Fruit fly (Drosophila melanogaster) whole organism, embryonic: ENCODE measurements around the gene CG6067.

Source experiments
- Bdp1 ChIP-seq: fragments of 200-800 bp; sonication (Bioruptor generic); optimal IDR thresholded peaks from 3 replicates; lab custom pipeline; 2016; ENCODE audit warnings: missing biosample characterization, missing genetic modification characterization
- CG11398 ChIP-seq: fragments of 200-800 bp; sonication (Bioruptor generic); optimal IDR thresholded peaks from 2 replicates; lab custom pipeline; 2016; ENCODE audit warnings: missing biosample characterization, missing genetic modification characterization
- CG13624 ChIP-seq: fragments of 200-800 bp; sonication (Bioruptor generic); optimal IDR thresholded peaks from 2 replicates; lab custom pipeline; 2016; ENCODE audit warnings: missing biosample characterization, missing genetic modification characterization
- CG14014 ChIP-seq: fragments of 200-800 bp; sonication (Bioruptor generic); IDR thresholded peaks from 2 replicates; pipeline ENCODE4 v1.3.6; 2022; ENCODE audit warnings: missing biosample characterization, missing genetic modification characterization
- CG16813 ChIP-seq: fragments of 200-800 bp; sonication (Bioruptor generic); IDR thresholded peaks from 3 replicates; pipeline ENCODE4 v1.3.6; 2022; ENCODE audit warnings: missing biosample characterization, missing genetic modification characterization; ENCODE audit not compliant: partially characterized antibody
- CG1832 ChIP-seq: fragments of 200-800 bp; sonication (Bioruptor generic); optimal IDR thresholded peaks from 2 replicates; lab custom pipeline; 2017; ENCODE audit warnings: missing biosample characterization, mild to moderate bottlenecking, missing genetic modification characterization, inconsistent platforms
- CG30020 ChIP-seq: fragments of 200-800 bp; optimal IDR thresholded peaks from 2 replicates; lab custom pipeline; 2019; ENCODE audit warnings: missing biosample characterization, mild to moderate bottlenecking, missing genetic modification characterization, moderate library complexity
- CG31365 ChIP-seq: fragments of 200-800 bp; sonication (Bioruptor generic); optimal IDR thresholded peaks from 2 replicates; lab custom pipeline; 2018; ENCODE audit warnings: missing biosample characterization, mild to moderate bottlenecking, missing genetic modification characterization
- CG33213 ChIP-seq: fragments of 200-800 bp; sonication (Bioruptor generic); optimal IDR thresholded peaks from 3 replicates; lab custom pipeline; 2016; ENCODE audit warnings: missing biosample characterization, missing genetic modification characterization
- CG3726 ChIP-seq: fragments of 200-800 bp; sonication (Bioruptor generic); IDR thresholded peaks from 3 replicates; pipeline ENCODE4, ENCODE4 v1.3.6; 2022; ENCODE audit warnings: missing biosample characterization, missing genetic modification characterization
- CG4707 ChIP-seq: fragments of 200-800 bp; sonication (Bioruptor generic); optimal IDR thresholded peaks from 2 replicates; lab custom pipeline; 2018; ENCODE audit warnings: missing biosample characterization, mild to moderate bottlenecking, missing genetic modification characterization, moderate library complexity
- CG7271 ChIP-seq: fragments of 200-800 bp; sonication (Bioruptor generic); optimal IDR thresholded peaks from 2 replicates; lab custom pipeline; 2018; ENCODE audit warnings: missing biosample characterization, mild to moderate bottlenecking, missing genetic modification characterization, moderate library complexity
- CG9437 ChIP-seq: fragments of 200-800 bp; sonication (Bioruptor generic); optimal IDR thresholded peaks from 2 replicates; lab custom pipeline; 2018; ENCODE audit warnings: missing biosample characterization, mild to moderate bottlenecking, missing genetic modification characterization
- CG9609 ChIP-seq: fragments of 200-800 bp; sonication (Bioruptor generic); optimal IDR thresholded peaks from 3 replicates; lab custom pipeline; 2016; ENCODE audit warnings: missing biosample characterization, missing genetic modification characterization
- Drgx ChIP-seq: fragments of 200-800 bp; sonication (Bioruptor generic); IDR thresholded peaks from 2 replicates; pipeline ENCODE4 v1.3.6; 2022; ENCODE audit warnings: missing biosample characterization, missing genetic modification characterization
- Hand ChIP-seq: fragments of 200-800 bp; sonication (Bioruptor generic); optimal IDR thresholded peaks from 2 replicates; lab custom pipeline; 2017; ENCODE audit warnings: mild to moderate bottlenecking, missing biosample characterization, missing genetic modification reagents, missing genetic modification characterization
- Hr3 ChIP-seq: fragments of 200-800 bp; sonication (Bioruptor generic); optimal IDR thresholded peaks from 3 replicates; lab custom pipeline; 2016; ENCODE audit warnings: missing biosample characterization, missing genetic modification characterization
- Hr51 ChIP-seq, 2 experiments: fragments of 200-800 bp; sonication (Bioruptor generic); optimal IDR thresholded peaks; 2 replicates in 1 of 2; 3 replicates in 1 of 2; lab custom pipeline; 2016 to 2018; ENCODE audit warnings: missing biosample characterization in 2 of 2, missing genetic modification characterization in 2 of 2, mild to moderate bottlenecking in 1 of 2, moderate library complexity in 1 of 2
- Hsf ChIP-seq: fragments of 200-800 bp; sonication (Bioruptor generic); optimal IDR thresholded peaks from 3 replicates; lab custom pipeline; 2016; ENCODE audit warnings: missing biosample characterization, missing genetic modification characterization
- NFAT ChIP-seq: fragments of 200-800 bp; sonication (Bioruptor generic); IDR thresholded peaks from 2 replicates; pipeline ENCODE4 v1.3.6; 2022; ENCODE audit warnings: missing biosample characterization, missing genetic modification characterization
- NK7.1 ChIP-seq: fragments of 200-800 bp; sonication (Bioruptor generic); optimal IDR thresholded peaks from 3 replicates; lab custom pipeline; 2016; ENCODE audit warnings: missing biosample characterization, missing genetic modification characterization
- Nf-YB ChIP-seq: fragments of 200-800 bp; sonication (Bioruptor generic); optimal IDR thresholded peaks from 3 replicates; lab custom pipeline; 2019; ENCODE audit warnings: missing biosample characterization, mild to moderate bottlenecking, missing genetic modification characterization, moderate library complexity
- Side ChIP-seq: fragments of 200-800 bp; sonication (Bioruptor generic); optimal IDR thresholded peaks from 2 replicates; lab custom pipeline; 2016; ENCODE audit warnings: missing biosample characterization, missing genetic modification characterization
- Sox102F ChIP-seq: fragments of 200-800 bp; sonication (Bioruptor generic); optimal IDR thresholded peaks from 2 replicates; lab custom pipeline; 2018; ENCODE audit warnings: missing biosample characterization, mild to moderate bottlenecking, missing genetic modification characterization, moderate library complexity
- Sry-δ ChIP-seq: fragments of 200-800 bp; sonication (Bioruptor generic); optimal IDR thresholded peaks from 2 replicates; lab custom pipeline; 2016; ENCODE audit warnings: missing biosample characterization, missing genetic modification characterization
- Ssrp ChIP-seq: fragments of 200-800 bp; sonication (Bioruptor generic); optimal IDR thresholded peaks from 2 replicates; lab custom pipeline; 2018; ENCODE audit warnings: missing biosample characterization, mild to moderate bottlenecking, missing genetic modification characterization, moderate library complexity
- Xrp1 ChIP-seq: fragments of 200-800 bp; sonication (Bioruptor generic); IDR thresholded peaks from 2 replicates; pipeline ENCODE4 v1.3.6; 2022; ENCODE audit warnings: missing biosample characterization, missing genetic modification characterization
- amos ChIP-seq: fragments of 200-800 bp; sonication (Bioruptor generic); IDR thresholded peaks from 2 replicates; pipeline ENCODE4 v1.3.6; 2022; ENCODE audit warnings: missing biosample characterization, missing genetic modification characterization; ENCODE audit not compliant: partially characterized antibody
- chinmo ChIP-seq: fragments of 200-800 bp; sonication (Bioruptor generic); IDR thresholded peaks from 4 replicates; pipeline ENCODE4 v1.3.6; 2022; ENCODE audit warnings: missing biosample characterization, missing genetic modification characterization; ENCODE audit not compliant: partially characterized antibody
- croc ChIP-seq: fragments of 200-800 bp; sonication (Bioruptor generic); conservative IDR thresholded peaks from 3 replicates; pipeline ENCODE4 v1.3.6; 2022; ENCODE audit warnings: missing biosample characterization, missing genetic modification characterization
- disco-r ChIP-seq: fragments of 200-800 bp; sonication (Bioruptor generic); optimal IDR thresholded peaks from 2 replicates; lab custom pipeline; 2016; ENCODE audit warnings: missing biosample characterization, missing genetic modification characterization
- dmrt99B ChIP-seq: fragments of 200-800 bp; sonication (Bioruptor generic); optimal IDR thresholded peaks from 2 replicates; lab custom pipeline; 2018; ENCODE audit warnings: missing biosample characterization, mild to moderate bottlenecking, missing genetic modification characterization, moderate library complexity
- gcm2 ChIP-seq: fragments of 200-800 bp; sonication (Bioruptor generic); optimal IDR thresholded peaks from 2 replicates; lab custom pipeline; 2016; ENCODE audit warnings: missing biosample characterization, missing genetic modification characterization
- hb ChIP-seq: fragments of 200-800 bp; sonication (Bioruptor generic); IDR thresholded peaks from 3 replicates; pipeline ENCODE4 v1.3.6; 2022; ENCODE audit warnings: missing biosample characterization, missing genetic modification characterization; ENCODE audit not compliant: partially characterized antibody
- inv ChIP-seq: fragments of 200-800 bp; sonication (Bioruptor generic); IDR thresholded peaks from 2 replicates; pipeline ENCODE4 v1.3.6; 2022; ENCODE audit warnings: missing biosample characterization, missing genetic modification characterization; ENCODE audit not compliant: partially characterized antibody
- nom ChIP-seq: fragments of 200-800 bp; sonication (Bioruptor generic); optimal IDR thresholded peaks from 2 replicates; lab custom pipeline; 2017; ENCODE audit warnings: missing biosample characterization, missing genetic modification characterization, mild to moderate bottlenecking, moderate library complexity, missing genetic modification reagents
- pnt ChIP-seq: fragments of 200-800 bp; sonication (Bioruptor generic); optimal IDR thresholded peaks from 3 replicates; lab custom pipeline; 2016; ENCODE audit warnings: missing biosample characterization, missing genetic modification characterization
- seq ChIP-seq: fragments of 200-800 bp; sonication (Bioruptor generic); IDR thresholded peaks from 2 replicates; pipeline ENCODE4 v1.3.6; 2022; ENCODE audit warnings: missing biosample characterization, missing genetic modification characterization
- sisA ChIP-seq: fragments of 200-800 bp; sonication (Bioruptor generic); IDR thresholded peaks from 2 replicates; pipeline ENCODE4 v1.3.6; 2022; ENCODE audit warnings: missing biosample characterization, missing genetic modification characterization
- sna ChIP-seq: fragments of 200-800 bp; sonication (Bioruptor generic); IDR thresholded peaks from 2 replicates; pipeline ENCODE4 v1.3.6; 2022; ENCODE audit warnings: missing biosample characterization, missing genetic modification characterization; ENCODE audit not compliant: partially characterized antibody
- so ChIP-seq: fragments of 200-800 bp; sonication (Bioruptor generic); IDR thresholded peaks from 3 replicates; pipeline ENCODE4 v1.3.6; 2022; ENCODE audit warnings: missing biosample characterization, missing genetic modification characterization
- sqz ChIP-seq: fragments of 200-800 bp; sonication (Bioruptor generic); optimal IDR thresholded peaks from 3 replicates; lab custom pipeline; 2018; ENCODE audit warnings: missing biosample characterization, mild to moderate bottlenecking, missing genetic modification characterization
- sug ChIP-seq: fragments of 200-800 bp; optimal IDR thresholded peaks from 2 replicates; lab custom pipeline; 2019; ENCODE audit warnings: missing biosample characterization, mild to moderate bottlenecking, missing genetic modification characterization, moderate library complexity
- tap ChIP-seq: fragments of 200-800 bp; optimal IDR thresholded peaks from 3 replicates; lab custom pipeline; 2019; ENCODE audit warnings: missing biosample characterization, mild to moderate bottlenecking, missing genetic modification characterization, moderate library complexity
- tgo ChIP-seq: fragments of 200-800 bp; sonication (Bioruptor generic); IDR thresholded peaks from 3 replicates; pipeline ENCODE4 v1.3.6; 2022; ENCODE audit warnings: missing biosample characterization, missing genetic modification characterization
- trh ChIP-seq: fragments of 200-800 bp; sonication (Bioruptor generic); optimal IDR thresholded peaks from 2 replicates; lab custom pipeline; 2016; ENCODE audit warnings: missing biosample characterization, missing genetic modification characterization
- usp ChIP-seq: fragments of >200 bp; optimal IDR thresholded peaks from 2 replicates; lab custom pipeline; 2017; ENCODE audit warnings: missing biosample characterization, missing genetic modification characterization
- vnd ChIP-seq: fragments of 200-800 bp; sonication (Bioruptor generic); IDR thresholded peaks from 3 replicates; pipeline ENCODE4 v1.3.6; 2022; ENCODE audit warnings: missing biosample characterization, missing genetic modification characterization; ENCODE audit not compliant: partially characterized antibody
- zen ChIP-seq: fragments of 200-800 bp; sonication (Bioruptor generic); optimal IDR thresholded peaks from 3 replicates; lab custom pipeline; 2018; ENCODE audit warnings: missing biosample characterization, mild to moderate bottlenecking, missing genetic modification characterization, moderate library complexity

Gene CG6067

dm6 chrX:6000747-6001426 lies 45.5 kb downstream of the CG6067 start, which contains the start of gene CG4766 (continued):
- TF ChIP-seq Xrp1 (GFP tag; lab: Robert Waterston, UW) (peak; percentile 92), Hr51 (GFP tag; optimal IDR thresholded peaks at IDR 0.05; lab: Kevin White, UChicago) (peak; percentile 68 to 83), seq (GFP tag; lab: Robert Waterston, UW) (peak; percentile 79), gcm2 (peak; percentile 58), pnt (GFP tag; lab: Kevin White, UChicago) (peak; percentile 90), inv (GFP tag; lab: Robert Waterston, UW) (no peak), croc (peak; percentile 86), usp (GFP tag; lab: Kevin White, UChicago) (no peak), Nf-YB (GFP tag; lab: Kevin White, UChicago) (peak; percentile 98), Hr3 (GFP tag; lab: Kevin White, UChicago) (peak; percentile 86), sug (tag; lab: Kevin White, UChicago) (peak; percentile 68), CG4707 (peak; percentile 75), CG9437 (GFP tag; lab: Kevin White, UChicago) (peak; percentile 72), CG30020 (tag; lab: Kevin White, UChicago) (peak; percentile 62), dmrt99B (tag; lab: Kevin White, UChicago) (peak; percentile 92), CG9609 (GFP tag; lab: Kevin White, UChicago) (peak; percentile 76), sna (GFP tag; lab: Robert Waterston, UW) (no peak), Drgx (GFP tag; lab: Robert Waterston, UW) (peak; percentile 85), NFAT (GFP tag; lab: Robert Waterston, UW) (no peak), Sry-δ (GFP tag; lab: Kevin White, UChicago) (peak; percentile 36), CG7271 (tag; lab: Kevin White, UChicago) (peak; percentile 59), tap (tag; lab: Kevin White, UChicago) (peak; percentile 79), CG11398 (GFP tag; lab: Kevin White, UChicago) (peak; percentile 57), nom (GFP tag; lab: Kevin White, UChicago) (peak; percentile 61), chinmo (GFP tag; lab: Robert Waterston, UW) (no peak), so (peak; percentile 80; the same call in 1 of the 3 replicates), Sox102F (peak; percentile 75), sqz (GFP tag; lab: Kevin White, UChicago) (peak; percentile 85), Ssrp (tag; lab: Kevin White, UChicago) (peak; percentile 90), CG1832 (GFP tag; lab: Kevin White, UChicago) (no peak), CG31365 (peak; percentile 12), Bdp1 (GFP tag; lab: Kevin White, UChicago) (peak; percentile 74), amos (GFP tag; lab: Robert Waterston, UW) (no peak), Side (GFP tag; lab: Kevin White, UChicago) (peak; percentile 84), CG14014 (peak; percentile 48; the same call in 1 of the 2 replicates), vnd (GFP tag; lab: Robert Waterston, UW) (no peak), tgo (GFP tag; lab: Robert Waterston, UW) (peak; percentile 81), CG3726 (GFP tag; lab: Robert Waterston, UW) (0 out of 3 replicates have a peak, but pooled peaks have one; percentile 46), CG33213 (GFP tag; lab: Kevin White, UChicago) (peak; percentile 51), trh (GFP tag; lab: Kevin White, UChicago) (peak; percentile 56), sisA (GFP tag; lab: Robert Waterston, UW) (peak; percentile 79), NK7.1 (GFP tag; lab: Kevin White, UChicago) (peak; percentile 65), zen (tag; lab: Kevin White, UChicago) (peak; percentile 88), CG13624 (GFP tag; lab: Kevin White, UChicago) (peak; percentile 79), Hand (GFP tag; lab: Kevin White, UChicago) (peak; percentile 70), hb (GFP tag; lab: Robert Waterston, UW) (no peak), Hsf (GFP tag; lab: Kevin White, UChicago) (peak; percentile 86), CG16813 (GFP tag; lab: Robert Waterston, UW) (no peak), disco-r (GFP tag; lab: Kevin White, UChicago) (peak; percentile 77)
